Fruit fly (Drosophila melanogaster) whole organism, adult: ENCODE data around the gene CG18581.

Experiments
- CG11617 ChIP-seq: fragments of 200-800 bp; sonication (Bioruptor generic); optimal IDR thresholded peaks from 2 replicates; lab custom pipeline; 2017; ENCODE audit warnings: mild to moderate bottlenecking, missing biosample characterization, missing genetic modification reagents, missing genetic modification characterization
- CG12768 ChIP-seq: fragments of 200-800 bp; sonication (Bioruptor generic); optimal IDR thresholded peaks from 2 replicates; lab custom pipeline; 2017; ENCODE audit warnings: missing biosample characterization, missing genetic modification characterization, mild to moderate bottlenecking, moderate library complexity, missing genetic modification reagents
- CG14711 ChIP-seq: fragments of 200-800 bp; sonication (Bioruptor generic); optimal IDR thresholded peaks from 2 replicates; lab custom pipeline; 2018; ENCODE audit warnings: missing biosample characterization, mild to moderate bottlenecking, missing genetic modification characterization, moderate library complexity
- CG1620 ChIP-seq: fragments of 200-800 bp; sonication (Bioruptor generic); optimal IDR thresholded peaks from 2 replicates; lab custom pipeline; 2016; ENCODE audit warnings: missing biosample characterization, missing genetic modification characterization
- CG33017 ChIP-seq: fragments of 200-800 bp; sonication (Bioruptor generic); optimal IDR thresholded peaks from 2 replicates; lab custom pipeline; 2018; ENCODE audit warnings: missing biosample characterization, mild to moderate bottlenecking, missing genetic modification characterization, moderate library complexity
- CG5204 ChIP-seq: fragments of 200-800 bp; sonication (Bioruptor generic); optimal IDR thresholded peaks from 2 replicates; lab custom pipeline; 2016; ENCODE audit warnings: missing biosample characterization, missing genetic modification characterization
- CG7045 ChIP-seq: fragments of 200-800 bp; sonication (Bioruptor generic); optimal IDR thresholded peaks from 2 replicates; lab custom pipeline; 2017; ENCODE audit warnings: missing biosample characterization, mild to moderate bottlenecking, missing genetic modification characterization
- CG7101 ChIP-seq: fragments of 200-800 bp; sonication (Bioruptor generic); optimal IDR thresholded peaks from 2 replicates; lab custom pipeline; 2018; ENCODE audit warnings: missing biosample characterization, mild to moderate bottlenecking, missing genetic modification characterization, moderate library complexity
- Clk ChIP-seq: fragments of 200-800 bp; sonication (Bioruptor generic); optimal IDR thresholded peaks from 2 replicates; lab custom pipeline; 2017; ENCODE audit warnings: missing biosample characterization, missing genetic modification characterization
- Crg-1 ChIP-seq: fragments of 200-800 bp; sonication (Bioruptor generic); optimal IDR thresholded peaks from 2 replicates; lab custom pipeline; 2016; ENCODE audit warnings: missing biosample characterization, missing genetic modification characterization
- Hr96 ChIP-seq: fragments of 200-800 bp; sonication (Bioruptor generic); optimal IDR thresholded peaks from 2 replicates; lab custom pipeline; 2016; ENCODE audit warnings: missing biosample characterization, missing genetic modification characterization
- Mnt ChIP-seq: fragments of 200-800 bp; sonication (Bioruptor generic); optimal IDR thresholded peaks from 2 replicates; lab custom pipeline; 2016; ENCODE audit warnings: missing biosample characterization, mild to moderate bottlenecking, missing genetic modification characterization
- bab1 ChIP-seq: fragments of 200-800 bp; sonication (Bioruptor generic); optimal IDR thresholded peaks from 3 replicates; lab custom pipeline; 2019; ENCODE audit warnings: missing biosample characterization, mild to moderate bottlenecking, missing genetic modification characterization, moderate library complexity
- cic ChIP-seq: fragments of 200-800 bp; sonication (Bioruptor generic); optimal IDR thresholded peaks from 2 replicates; lab custom pipeline; 2017; ENCODE audit warnings: missing biosample characterization, mild to moderate bottlenecking, missing genetic modification characterization, moderate library complexity
- cnc ChIP-seq, 2 experiments: fragments of >200 bp; optimal IDR thresholded peaks; 2 replicates each; lab custom pipeline; 2017
- kay ChIP-seq: fragments of 200-800 bp; sonication (Bioruptor generic); peaks from one replicate; lab custom pipeline; 2016; ENCODE audit warnings: missing biosample characterization, missing genetic modification characterization, borderline replicate concordance
- ovo ChIP-seq: fragments of 200-800 bp; sonication (Bioruptor generic); optimal IDR thresholded peaks from 2 replicates; lab custom pipeline; 2016; ENCODE audit warnings: missing biosample characterization, missing genetic modification characterization
- pad ChIP-seq: fragments of 200-800 bp; sonication (Bioruptor generic); optimal IDR thresholded peaks from 3 replicates; lab custom pipeline; 2017; ENCODE audit warnings: missing biosample characterization, missing genetic modification characterization, mild to moderate bottlenecking, moderate library complexity, missing genetic modification reagents
- tj ChIP-seq: fragments of 200-800 bp; sonication (Bioruptor generic); optimal IDR thresholded peaks from 3 replicates; lab custom pipeline; 2017; ENCODE audit warnings: missing biosample characterization, mild to moderate bottlenecking, missing genetic modification characterization, moderate library complexity
- toe ChIP-seq: fragments of 200-800 bp; sonication (Bioruptor generic); optimal IDR thresholded peaks from 2 replicates; lab custom pipeline; 2016; ENCODE audit warnings: missing biosample characterization, missing genetic modification characterization

The CG18581 gene

DNA sequence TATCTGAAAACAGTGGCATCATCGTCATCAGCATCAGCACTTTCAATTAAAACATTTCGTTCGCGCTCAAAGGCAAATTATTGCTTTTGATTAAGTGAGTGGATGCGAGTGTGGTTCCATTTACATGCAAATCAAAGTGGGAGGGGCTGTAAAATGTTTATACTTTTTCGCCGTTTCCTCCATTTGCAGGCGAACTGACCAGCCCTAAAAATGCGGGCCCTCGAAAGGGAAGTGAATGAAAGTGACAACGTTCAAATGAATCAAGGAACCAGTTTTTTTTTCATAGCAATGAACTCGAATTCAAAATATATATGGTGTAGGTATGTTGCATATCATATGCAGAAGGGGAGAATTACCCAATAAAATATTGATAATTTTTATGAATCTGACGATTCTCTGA lies 39.4 kb downstream of the CG18581 start:
- TF ChIP-seq cic (GFP tag; lab: Kevin White, UChicago) (no peak), pad (no peak), Hr96 (GFP tag; lab: Kevin White, UChicago) (no peak), tj (GFP tag; lab: Kevin White, UChicago) (no peak), Clk (no peak), CG11617 (GFP tag; lab: Kevin White, UChicago) (no peak), cnc (optimal IDR thresholded peaks at IDR 0.05; lab: Kevin White, UChicago) (no peak), CG7045 (GFP tag; lab: Kevin White, UChicago) (no peak), bab1 (no peak), Crg-1 (GFP tag; lab: Kevin White, UChicago) (no peak), CG12768 (GFP tag; lab: Kevin White, UChicago) (no peak), toe (no peak), CG14711 (tag; lab: Kevin White, UChicago) (no peak)

DNA sequence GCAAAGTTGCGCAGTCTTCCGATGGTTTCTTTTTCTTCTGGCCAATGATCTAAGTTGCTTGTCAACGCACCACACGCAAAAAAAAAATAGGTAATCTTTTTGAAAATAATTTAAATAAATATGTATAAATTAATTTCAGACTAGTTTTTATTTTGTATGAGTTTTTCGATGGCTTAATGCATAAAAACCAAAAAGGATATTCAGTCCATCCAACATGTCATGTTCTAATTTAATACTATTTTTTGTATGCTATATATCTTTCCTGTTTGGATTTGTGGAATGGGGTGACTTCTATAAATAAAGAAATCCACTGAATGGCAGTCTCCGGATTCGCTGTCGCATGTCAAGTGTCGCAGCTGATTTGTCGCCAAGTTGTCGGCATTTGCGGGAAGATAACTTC lies 40.3 kb downstream of the CG18581 start:
- TF ChIP-seq CG1620 (GFP tag; lab: Kevin White, UChicago), result no peak
- TF ChIP-seq kay (GFP tag; lab: Kevin White, UChicago), result no peak
- no peak for TF ChIP-seq bab1
- no peak for TF ChIP-seq tj (GFP tag; lab: Kevin White, UChicago)
- TF ChIP-seq CG5204 (GFP tag; lab: Kevin White, UChicago), result no peak
- TF ChIP-seq ovo, result no peak

DNA sequence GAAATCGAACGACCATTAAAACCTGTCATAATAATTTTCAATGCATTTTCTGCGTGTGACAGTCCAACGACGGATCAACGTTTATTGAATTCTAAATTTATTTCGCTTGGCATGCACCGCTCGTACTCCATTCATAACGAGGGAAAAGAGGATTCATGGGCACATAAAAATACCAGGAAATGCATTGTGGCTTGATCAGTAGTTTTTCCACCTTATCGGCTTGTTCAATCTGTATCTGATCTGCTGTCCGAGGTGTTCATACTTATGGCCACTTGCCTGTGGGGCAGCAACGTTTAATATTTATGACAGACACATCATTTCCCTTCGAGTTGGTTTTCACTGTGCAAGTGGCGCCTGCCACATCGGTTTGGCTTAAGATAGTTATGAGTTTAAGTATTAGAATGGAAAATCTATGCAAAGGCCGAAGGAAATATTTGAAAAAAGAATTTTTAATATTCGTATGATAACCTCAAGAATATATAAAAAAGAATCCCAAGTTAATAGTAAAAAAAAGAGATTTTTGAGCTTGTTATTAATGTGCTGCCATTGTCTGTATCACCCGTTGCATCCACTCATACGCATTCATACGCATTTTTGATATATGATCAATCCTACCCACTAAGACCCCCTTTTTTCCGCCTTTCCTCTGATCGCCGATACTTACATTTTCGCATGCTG lies 42.6 kb downstream of the CG18581 start:
- no peak for TF ChIP-seq CG7045 (GFP tag; lab: Kevin White, UChicago)
- TF ChIP-seq CG5204 (GFP tag; lab: Kevin White, UChicago), result no peak
- no peak for TF ChIP-seq Hr96 (GFP tag; lab: Kevin White, UChicago)
- TF ChIP-seq CG33017 (tag; lab: Kevin White, UChicago), result no peak
- TF ChIP-seq Crg-1 (GFP tag; lab: Kevin White, UChicago), result no peak
- no peak for TF ChIP-seq kay (GFP tag; lab: Kevin White, UChicago)
- TF ChIP-seq CG12768 (GFP tag; lab: Kevin White, UChicago), result no peak
- TF ChIP-seq CG1620 (GFP tag; lab: Kevin White, UChicago), result no peak
- TF ChIP-seq toe, result no peak
- TF ChIP-seq CG14711 (tag; lab: Kevin White, UChicago), result no peak
- TF ChIP-seq Mnt (GFP tag; lab: Kevin White, UChicago), result no peak
- no peak for TF ChIP-seq cnc (optimal IDR thresholded peaks at IDR 0.05; lab: Kevin White, UChicago)

DNA sequence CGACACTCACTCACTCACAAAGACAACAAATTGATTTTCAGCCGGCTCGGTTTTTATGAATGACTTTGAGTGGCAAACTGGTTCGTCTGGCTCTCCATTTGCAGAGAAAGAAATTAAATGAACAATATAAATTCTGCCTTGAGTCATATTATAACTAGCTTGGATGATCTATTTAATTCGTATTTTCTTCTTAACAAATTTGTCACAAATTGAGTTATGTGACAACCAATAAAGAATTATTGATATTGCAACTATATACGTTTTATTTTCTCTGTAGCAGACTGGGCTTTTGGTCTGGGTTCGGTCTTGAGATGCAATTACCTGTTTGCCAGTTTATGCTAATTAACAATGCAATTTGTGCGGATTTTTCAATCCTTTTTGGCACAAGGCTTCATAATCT lies 43.2 kb downstream of the CG18581 start:
- no peak for TF ChIP-seq Clk

DNA sequence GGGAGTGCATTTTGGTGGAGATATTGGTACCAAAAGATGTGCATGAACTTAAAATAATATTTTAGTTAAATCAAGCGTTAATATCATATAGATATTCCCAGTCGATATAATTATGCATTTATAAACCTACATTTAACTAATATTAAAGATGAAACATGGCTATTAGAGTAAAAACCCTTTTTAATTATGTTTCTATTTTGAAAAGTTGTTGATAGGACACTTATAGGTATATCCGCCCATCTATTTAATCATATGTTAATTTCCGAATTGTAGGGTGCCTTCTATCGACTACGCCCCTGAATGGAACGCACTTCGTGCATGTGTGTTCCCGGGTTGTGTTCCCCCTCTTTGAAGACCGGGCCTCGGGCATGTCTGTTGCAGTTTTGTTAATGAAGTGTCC lies 44.2 kb downstream of the CG18581 start:
- TF ChIP-seq tj (GFP tag; lab: Kevin White, UChicago) (no peak), CG33017 (tag; lab: Kevin White, UChicago) (no peak), ovo (no peak), cic (GFP tag; lab: Kevin White, UChicago) (no peak), CG14711 (tag; lab: Kevin White, UChicago) (no peak), Mnt (GFP tag; lab: Kevin White, UChicago) (no peak), pad (no peak), Crg-1 (GFP tag; lab: Kevin White, UChicago) (no peak), CG1620 (GFP tag; lab: Kevin White, UChicago) (no peak), CG7045 (GFP tag; lab: Kevin White, UChicago) (no peak), Clk (no peak)

DNA sequence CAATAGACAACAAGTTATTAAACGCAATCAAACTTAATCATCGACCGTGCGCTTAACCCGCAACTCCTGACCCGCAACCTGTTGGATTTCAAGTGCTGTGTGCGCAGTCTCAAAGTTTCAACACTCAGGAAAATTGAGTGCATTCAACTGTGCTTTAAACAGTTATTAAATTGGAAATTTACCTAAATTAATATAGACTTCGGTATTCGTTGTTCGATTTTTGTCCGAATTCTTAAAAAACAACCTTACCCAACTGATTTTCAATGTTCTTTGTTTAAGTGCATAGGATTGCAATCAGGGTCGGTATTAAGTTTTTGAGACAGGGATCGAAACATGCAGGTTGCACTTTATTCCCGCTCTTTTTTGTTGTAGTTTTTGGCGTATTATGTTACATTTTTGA lies 44.9 kb downstream of the CG18581 start:
- TF ChIP-seq CG1620 (GFP tag; lab: Kevin White, UChicago), result no peak
- no peak for TF ChIP-seq pad
- TF ChIP-seq tj (GFP tag; lab: Kevin White, UChicago), result no peak
- TF ChIP-seq toe, result no peak
- no peak for TF ChIP-seq CG7101
- TF ChIP-seq CG11617 (GFP tag; lab: Kevin White, UChicago), result no peak
- TF ChIP-seq CG12768 (GFP tag; lab: Kevin White, UChicago), result no peak
- TF ChIP-seq Hr96 (GFP tag; lab: Kevin White, UChicago), result no peak
- TF ChIP-seq ovo, result no peak
- TF ChIP-seq CG5204 (GFP tag; lab: Kevin White, UChicago), result no peak
- TF ChIP-seq bab1, result no peak
